Worm (Caenorhabditis elegans): ENCODE measurements around the gene W07G1.7.
"Not testable (repeated sequence)": the region's sequence is repeated elsewhere in the genome, so short reads cannot be mapped to it uniquely, and the experiment has no call there.

The W07G1.7 gene

DNA sequence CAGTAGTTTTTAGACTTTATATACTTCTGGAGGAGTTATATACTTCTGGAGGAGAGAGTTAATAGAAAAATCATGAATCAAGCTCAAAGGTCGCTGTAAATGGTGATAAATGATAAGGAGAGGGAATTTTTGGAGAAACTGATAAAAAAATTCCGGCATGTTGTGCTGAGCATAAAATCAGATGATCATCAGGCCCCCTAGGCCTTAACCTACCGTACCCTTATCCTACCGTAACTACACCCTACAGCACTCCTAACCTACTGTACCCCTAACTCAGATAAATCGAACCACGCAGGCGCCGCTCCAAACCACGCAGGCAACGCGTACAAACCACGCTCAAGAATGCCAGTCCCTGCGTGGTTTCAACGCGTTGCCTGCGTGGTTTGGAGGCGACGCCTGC is 33.9 kb upstream of the W07G1.7 start, which contains the start of gene F01D5.3:
Gene F01D5.3, minus strand, starts transcription at position 101 of the 400 bp plus-strand sequence.
- not testable (repeated sequence) for TF ChIP-seq nfya-1 (tag; optimal IDR thresholded peaks at IDR 0.05); sox-2 (GFP tag; IDR thresholded peaks at IDR 0.05); ceh-14 (tag; optimal IDR thresholded peaks at IDR 0.05)

DNA sequence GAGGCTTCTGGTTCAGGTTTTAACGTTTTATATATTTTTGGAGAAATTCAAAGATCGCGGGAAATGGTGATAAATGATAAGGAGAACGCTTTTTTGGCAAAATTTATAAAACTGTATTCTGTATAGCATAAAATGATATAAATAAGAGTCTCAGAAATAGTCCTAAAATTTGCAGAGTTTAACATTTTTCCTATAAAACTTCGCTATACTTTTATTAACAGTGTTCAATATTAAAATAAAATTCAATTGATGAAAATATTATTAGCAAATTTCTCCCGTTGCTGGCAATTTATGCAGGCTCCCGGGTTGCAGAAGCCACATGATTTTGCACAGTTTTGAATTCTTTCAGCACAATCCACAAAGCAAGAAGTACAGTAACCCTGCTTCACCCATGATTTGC is 32.8 kb upstream of the W07G1.7 start, which contains the start of gene F01D5.2:
Gene F01D5.2, minus strand, starts transcription at position 101 of the 400 bp plus-strand sequence.
- no peak for TF ChIP-seq ceh-2 (tag; optimal IDR thresholded peaks at IDR 0.05)
- no peak for TF ChIP-seq lim-6 (tag; optimal IDR thresholded peaks at IDR 0.05)
- TF ChIP-seq K02D7.2 (tag; optimal IDR thresholded peaks at IDR 0.05) = no peak
- TF ChIP-seq unc-86 (tag; optimal IDR thresholded peaks at IDR 0.05) = no peak
- TF ChIP-seq ceh-24 (tag; optimal IDR thresholded peaks at IDR 0.05) = no peak
- no peak for TF ChIP-seq dmd-4 (tag; optimal IDR thresholded peaks at IDR 0.05; ENCODE audit: borderline replicate concordance)
- TF ChIP-seq unc-42 (tag; optimal IDR thresholded peaks at IDR 0.05) = no peak
- TF ChIP-seq nfya-1 (tag; optimal IDR thresholded peaks at IDR 0.05) = no peak

DNA sequence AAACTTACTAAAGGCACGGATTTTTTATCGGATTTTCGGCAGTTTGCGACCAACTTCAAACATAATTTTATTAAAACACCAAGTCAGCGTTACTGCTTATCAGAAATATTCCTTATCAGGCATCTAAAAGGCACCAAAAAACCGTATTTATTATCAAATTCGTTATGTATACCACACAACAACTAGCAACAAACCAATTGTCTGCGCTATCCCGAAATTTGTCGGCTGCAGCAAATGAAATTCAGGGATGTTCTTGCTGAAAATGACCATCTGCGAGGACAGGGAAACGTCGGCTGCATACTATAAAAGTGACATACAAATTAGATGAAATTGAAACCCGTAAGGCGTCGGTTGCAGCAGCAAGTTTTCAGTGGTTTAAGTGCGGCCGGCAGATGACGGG is 31.8 kb upstream of the W07G1.7 start:
- TF ChIP-seq elt-2 (tag; optimal IDR thresholded peaks at IDR 0.05) (peak; percentile 13), nhr-11 (tag; optimal IDR thresholded peaks at IDR 0.05) (no peak)

DNA sequence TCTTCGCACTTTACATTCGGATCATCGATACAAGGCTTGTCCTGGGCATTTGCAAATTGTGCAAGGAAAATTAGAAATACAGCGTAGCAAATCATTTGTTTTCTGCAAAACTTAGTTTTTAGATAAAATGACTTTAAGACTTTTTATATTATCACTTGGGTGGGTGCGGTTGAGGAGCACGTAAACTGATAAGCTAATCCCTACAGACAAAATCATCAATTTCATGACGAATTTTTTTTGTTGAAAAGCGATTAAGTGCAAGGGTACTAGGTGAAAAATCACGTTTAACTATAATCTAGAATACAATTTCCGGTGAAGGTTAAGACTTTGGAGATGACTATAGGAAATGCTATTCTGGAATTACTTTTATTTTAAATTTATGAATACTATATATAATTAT is 31.3 kb upstream of the W07G1.7 start, which contains the start of gene F01D5.1:
Gene F01D5.1, minus strand, starts transcription at position 105 of the 400 bp plus-strand sequence.
- TF ChIP-seq pax-1 (tag; optimal IDR thresholded peaks at IDR 0.05) (no peak), pqm-1 (tag; optimal IDR thresholded peaks at IDR 0.05) (no peak), ceh-31 (tag; optimal IDR thresholded peaks at IDR 0.05) (no peak), elt-2 (tag; optimal IDR thresholded peaks at IDR 0.05) (no peak), tbx-7 (tag; optimal IDR thresholded peaks at IDR 0.05) (no peak)

DNA sequence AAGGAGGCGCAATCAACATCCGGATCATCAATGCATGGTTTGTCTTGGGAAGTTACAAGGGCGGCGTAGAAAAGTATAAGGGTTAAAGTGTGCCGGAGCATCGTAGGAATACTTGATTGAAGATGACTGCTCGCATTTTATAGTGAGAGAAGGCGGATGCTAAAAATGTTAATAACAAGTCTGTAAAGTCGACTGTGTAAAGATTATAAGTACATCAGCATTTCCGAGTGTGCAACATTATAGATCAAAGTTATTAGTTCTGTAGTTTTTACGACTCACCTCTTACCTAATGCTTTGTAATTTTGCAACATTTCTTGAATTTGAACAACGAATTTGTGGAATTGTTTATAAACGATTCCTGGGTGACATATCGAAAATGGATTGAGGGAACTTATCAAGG is 28.8 kb upstream of the W07G1.7 start, which contains the start of gene Y39G8B.7:
Gene Y39G8B.7, minus strand, starts transcription at position 101 of the 400 bp plus-strand sequence.
- TF ChIP-seq C08G9.2 (tag; optimal IDR thresholded peaks at IDR 0.05) = no peak
- TF ChIP-seq lim-6 (tag; optimal IDR thresholded peaks at IDR 0.05) = no peak
- TF ChIP-seq dve-1 (tag; optimal IDR thresholded peaks at IDR 0.05) = no peak
- TF ChIP-seq ets-4 (tag; optimal IDR thresholded peaks at IDR 0.05) = no peak
- no peak for TF ChIP-seq madf-2 (tag; optimal IDR thresholded peaks at IDR 0.05)
- no peak for TF ChIP-seq unc-55 (GFP tag; optimal IDR thresholded peaks at IDR 0.05)
- TF ChIP-seq mec-3 (tag; optimal IDR thresholded peaks at IDR 0.05; ENCODE audit: borderline replicate concordance) = no peak
- no peak for TF ChIP-seq pqm-1 (tag; optimal IDR thresholded peaks at IDR 0.05)

DNA sequence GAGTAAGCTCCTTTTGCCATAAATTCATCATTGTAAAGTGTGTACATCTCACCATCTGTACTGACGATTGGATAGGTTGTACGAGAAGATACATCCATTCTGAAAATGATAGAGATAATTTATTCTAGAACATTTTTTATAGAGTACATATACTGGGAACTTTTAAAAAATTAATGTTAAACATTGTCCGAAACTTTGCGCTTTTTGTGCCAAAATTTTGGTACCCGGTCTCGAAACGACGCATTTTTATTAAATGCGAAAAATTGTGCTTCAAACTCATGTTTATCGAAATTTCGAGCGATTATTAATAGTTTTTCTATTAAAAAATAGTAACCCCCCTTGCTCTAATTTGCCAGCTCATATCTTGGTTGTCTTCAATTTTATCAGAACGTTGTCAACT is 25.6 kb upstream of the W07G1.7 start, which contains the start of gene Y39G8B.5:
Gene Y39G8B.5, minus strand, starts transcription at position 101 of the 400 bp plus-strand sequence.
- TF ChIP-seq zip-5 (tag; optimal IDR thresholded peaks at IDR 0.05) (no peak), sox-4 (tag; optimal IDR thresholded peaks at IDR 0.05) (no peak), ceh-30 (tag; optimal IDR thresholded peaks at IDR 0.05) (no peak), dmd-4 (tag; optimal IDR thresholded peaks at IDR 0.05; ENCODE audit: borderline replicate concordance) (no peak), T23F11.4 (GFP tag; optimal IDR thresholded peaks at IDR 0.05) (no peak), lin-11 (tag; optimal IDR thresholded peaks at IDR 0.05) (no peak), lim-6 (tag; optimal IDR thresholded peaks at IDR 0.05) (no peak), ceh-19 (GFP tag; optimal IDR thresholded peaks at IDR 0.05) (no peak), rnt-1 (tag; optimal IDR thresholded peaks at IDR 0.05) (no peak), ceh-14 (tag; optimal IDR thresholded peaks at IDR 0.05) (no peak), ets-4 (tag; optimal IDR thresholded peaks at IDR 0.05) (no peak), hlh-15 (tag; optimal IDR thresholded peaks at IDR 0.05) (no peak), hlh-13 (GFP tag; optimal IDR thresholded peaks at IDR 0.05) (no peak), hlh-30 (tag; optimal IDR thresholded peaks at IDR 0.05; ENCODE audit: insufficient read depth) (no peak), ceh-45 (GFP tag; IDR thresholded peaks at IDR 0.05) (no peak), hlh-8 (tag; optimal IDR thresholded peaks at IDR 0.05) (no peak), pat-9 (tag; optimal IDR thresholded peaks at IDR 0.05) (no peak), unc-42 (tag; optimal IDR thresholded peaks at IDR 0.05) (no peak), ref-2 (tag; optimal IDR thresholded peaks at IDR 0.05) (no peak)

Data from whole organism, late embryonic.